Fruit fly (Drosophila melanogaster): Measurements from ENCODE around the gene del.

The del gene

dm6 chr2L:21142972-21143385 lies 5.4 kb downstream of the del start, which contains the start of gene pths (continued):
- TF ChIP-seq CG12942 (GFP tag; optimal IDR thresholded peaks at IDR 0.05) (peak; percentile 51), danr (GFP tag; IDR thresholded peaks at IDR 0.05) (no peak), en (GFP tag; optimal IDR thresholded peaks at IDR 0.05) (no peak), CG12104 (GFP tag; optimal IDR thresholded peaks at IDR 0.05) (no peak), Sin3A (optimal IDR thresholded peaks at IDR 0.05) (no peak), tx (GFP tag; optimal IDR thresholded peaks at IDR 0.05) (peak; percentile 29), CG34422 (GFP tag; IDR thresholded peaks at IDR 0.05) (no peak; the same call in 2 of the 3 replicates), CG11695 (GFP tag; IDR thresholded peaks at IDR 0.05) (0 out of 3 replicates have a peak, but pooled peaks have one; percentile 8), Aef1 (GFP tag; IDR thresholded peaks at IDR 0.05) (peak; percentile 23; the same call in 1 of the 3 replicates), pho (GFP tag; optimal IDR thresholded peaks at IDR 0.05) (peak; percentile 68), CG7928 (GFP tag; optimal IDR thresholded peaks at IDR 0.05) (no peak), CG18619 (GFP tag; optimal IDR thresholded peaks at IDR 0.05) (no peak), CG31441 (GFP tag; IDR thresholded peaks at IDR 0.05) (no peak), unc-4 (GFP tag; IDR thresholded peaks at IDR 0.05; ENCODE audit: partially characterized antibody) (peak; percentile 74), CG6175 (GFP tag; IDR thresholded peaks at IDR 0.05) (no peak), CG17385 (GFP tag; optimal IDR thresholded peaks at IDR 0.05) (no peak), CG18476 (GFP tag; optimal IDR thresholded peaks at IDR 0.05) (no peak), Hey (tag; optimal IDR thresholded peaks at IDR 0.05) (no peak), Drgx (GFP tag; IDR thresholded peaks at IDR 0.05) (no peak), fd102C (GFP tag; optimal IDR thresholded peaks at IDR 0.05) (no peak), CG4617 (GFP tag; optimal IDR thresholded peaks at IDR 0.05; ENCODE audit: borderline replicate concordance) (peak; percentile 31), CG9876 (GFP tag; optimal IDR thresholded peaks at IDR 0.05) (peak; percentile 49), br (optimal IDR thresholded peaks at IDR 0.05) (no peak), CG14667 (GFP tag; IDR thresholded peaks at IDR 0.05) (no peak), Hr78 (GFP tag; optimal IDR thresholded peaks at IDR 0.05) (peak in 1 of 2 experiments; percentile 16), Gug (GFP tag; IDR thresholded peaks at IDR 0.05) (no peak), B-H1 (GFP tag; IDR thresholded peaks at IDR 0.05) (no peak), CG2120 (GFP tag; optimal IDR thresholded peaks at IDR 0.05) (peak; percentile 72), HmgZ (tag; optimal IDR thresholded peaks at IDR 0.05) (peak; percentile 3), Taf1 (GFP tag; IDR thresholded peaks at IDR 0.05) (no peak), CG3995 (GFP tag; optimal IDR thresholded peaks at IDR 0.05) (peak; percentile 33), CG13775 (GFP tag; optimal IDR thresholded peaks at IDR 0.05) (peak; percentile 8), CG10959 (GFP tag; IDR thresholded peaks at IDR 0.05) (no peak), C15 (GFP tag; IDR thresholded peaks at IDR 0.05) (no peak), Tbp (GFP tag; optimal IDR thresholded peaks at IDR 0.05) (no peak), Spps (tag; optimal IDR thresholded peaks at IDR 0.05) (no peak), Stat92E (GFP tag; optimal IDR thresholded peaks at IDR 0.05) (no peak), CG6683 (GFP tag; optimal IDR thresholded peaks at IDR 0.05) (no peak), Gsc (GFP tag; IDR thresholded peaks at IDR 0.05) (no peak), CG6791 (GFP tag; IDR thresholded peaks at IDR 0.05; ENCODE audit: partially characterized antibody) (peak; percentile 89), disco-r (GFP tag; optimal IDR thresholded peaks at IDR 0.05) (no peak), CG10565 (GFP tag; optimal IDR thresholded peaks at IDR 0.05) (no peak), so (GFP tag; IDR thresholded peaks at IDR 0.05) (no peak), CG17568 (GFP tag; optimal IDR thresholded peaks at IDR 0.05) (no peak), luna (GFP tag; optimal IDR thresholded peaks at IDR 0.05) (no peak), CG13624 (GFP tag; optimal IDR thresholded peaks at IDR 0.05) (peak; percentile 53), Mrtf (GFP tag; IDR thresholded peaks at IDR 0.05) (no peak), Ada2b (GFP tag; IDR thresholded peaks at IDR 0.05) (0 out of 2 replicates have a peak, but pooled peaks have one; percentile 24), CG9817 (tag; optimal IDR thresholded peaks at IDR 0.05) (peak; percentile 68), corto (GFP tag; optimal IDR thresholded peaks at IDR 0.05) (no peak), CG3838 (GFP tag; optimal IDR thresholded peaks at IDR 0.05) (no peak), Dp (GFP tag; optimal IDR thresholded peaks at IDR 0.05) (peak; percentile 23), bab2 (GFP tag; optimal IDR thresholded peaks at IDR 0.05) (peak; percentile 35)
